Worm (Caenorhabditis elegans): ENCODE data around the gene pxd-1.

DNA sequence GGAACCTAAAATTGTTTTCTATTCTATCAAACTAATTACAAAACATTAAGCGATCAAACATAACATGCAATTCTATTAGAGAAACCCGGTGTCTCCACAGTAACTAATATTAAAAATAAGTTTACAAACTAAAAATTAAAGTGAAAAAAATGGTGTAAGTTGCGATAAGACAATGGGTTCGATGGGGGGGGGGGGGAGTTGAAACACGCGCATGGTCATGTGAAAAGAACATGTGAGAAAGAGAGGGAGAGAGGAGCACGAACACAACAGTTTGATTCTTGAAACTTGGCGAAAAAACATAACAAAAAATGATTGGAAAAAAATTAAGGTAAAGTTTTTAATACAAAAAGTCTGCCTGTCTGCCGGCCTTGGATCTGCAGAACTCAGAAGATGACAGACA, 28.9 kb upstream of the pxd-1 start:
- TF ChIP-seq ztf-29 (GFP tag; IDR thresholded peaks at IDR 0.05) (no peak), flt-1 (GFP tag; IDR thresholded peaks at IDR 0.05) (no peak), ztf-23 (GFP tag; IDR thresholded peaks at IDR 0.05) (no peak), tab-1 (GFP tag; IDR thresholded peaks at IDR 0.05) (no peak)

Measured in whole organism, midembryonic.